Fruit fly (Drosophila melanogaster): ENCODE data around the gene RpS4.

Gene RpS4

dm6 chr3L:13006490-13006889, 35.1 kb upstream of the RpS4 start, which contains the start of gene CG11263 (continued):
- TF ChIP-seq CG15073 (GFP tag; optimal IDR thresholded peaks at IDR 0.05) = no peak
- no peak for TF ChIP-seq Adf1 (GFP tag; IDR thresholded peaks at IDR 0.05)
- peak; percentile 69 for TF ChIP-seq CG15514 (GFP tag; optimal IDR thresholded peaks at IDR 0.05)
- TF ChIP-seq Ets65A (GFP tag) = peak; percentile 96
- TF ChIP-seq CG3065 (GFP tag; optimal IDR thresholded peaks at IDR 0.05) = peak; percentile 77
- no peak for TF ChIP-seq CG1233 (GFP tag; optimal IDR thresholded peaks at IDR 0.05)
- peak; percentile 41 for TF ChIP-seq trem (tag; optimal IDR thresholded peaks at IDR 0.05)
- TF ChIP-seq pb (GFP tag; optimal IDR thresholded peaks at IDR 0.05) = no peak
- no peak for TF ChIP-seq bowl (GFP tag; IDR thresholded peaks at IDR 0.05)
- no peak for TF ChIP-seq sens-2 (GFP tag; IDR thresholded peaks at IDR 0.05)
- peak; percentile 19 for TF ChIP-seq Mad (GFP tag; optimal IDR thresholded peaks at IDR 0.05)
- TF ChIP-seq Sry-β (GFP tag; optimal IDR thresholded peaks at IDR 0.05) = no peak
- peak; percentile 21 for TF ChIP-seq psq (GFP tag; optimal IDR thresholded peaks at IDR 0.05)
- peak; percentile 68 for TF ChIP-seq sisA (GFP tag; IDR thresholded peaks at IDR 0.05)
- TF ChIP-seq twi (tag; optimal IDR thresholded peaks at IDR 0.05) = no peak
- no peak for TF ChIP-seq CG4707 (GFP tag; optimal IDR thresholded peaks at IDR 0.05)
- TF ChIP-seq p53 (GFP tag; optimal IDR thresholded peaks at IDR 0.05) = peak; percentile 29
- TF ChIP-seq HmgZ (tag; optimal IDR thresholded peaks at IDR 0.05) = peak; percentile 7
- no peak for TF ChIP-seq CG6765 (GFP tag; optimal IDR thresholded peaks at IDR 0.05)
- no peak for TF ChIP-seq ara (GFP tag; IDR thresholded peaks at IDR 0.05)
- peak; percentile 57 for TF ChIP-seq sob (GFP tag; IDR thresholded peaks at IDR 0.05)
- TF ChIP-seq CG10366 (GFP tag; IDR thresholded peaks at IDR 0.05) = peak; percentile 18; the same call in 1 of the 2 replicates
- TF ChIP-seq CG11695 (GFP tag; IDR thresholded peaks at IDR 0.05) = peak; percentile 26; the same call in 1 of the 3 replicates
- peak; percentile 12 for TF ChIP-seq gcm2 (GFP tag; optimal IDR thresholded peaks at IDR 0.05)
- no peak for TF ChIP-seq CG14710 (tag; optimal IDR thresholded peaks at IDR 0.05)
- TF ChIP-seq ftz-f1 (GFP tag; optimal IDR thresholded peaks at IDR 0.05) = no peak
- TF ChIP-seq Dll (GFP tag; IDR thresholded peaks at IDR 0.05; ENCODE audit: partially characterized antibody) = peak; percentile 86
- peak; percentile 89 for TF ChIP-seq CG13287 (GFP tag; IDR thresholded peaks at IDR 0.05; ENCODE audit: partially characterized antibody)
- peak; percentile 88 for TF ChIP-seq HLH4C (GFP tag; IDR thresholded peaks at IDR 0.05; ENCODE audit: partially characterized antibody)
- no peak for TF ChIP-seq CG9437 (GFP tag; optimal IDR thresholded peaks at IDR 0.05)
- TF ChIP-seq CG33557 (GFP tag; optimal IDR thresholded peaks at IDR 0.05) = no peak
- TF ChIP-seq CG1529 (GFP tag; optimal IDR thresholded peaks at IDR 0.05) = no peak
- TF ChIP-seq Antp (GFP tag; optimal IDR thresholded peaks at IDR 0.05) = peak; percentile 67
- TF ChIP-seq C15 (GFP tag; IDR thresholded peaks at IDR 0.05) = no peak
- TF ChIP-seq Dad (GFP tag; optimal IDR thresholded peaks at IDR 0.05) = peak; percentile 25
- no peak for TF ChIP-seq Ravus (GFP tag; IDR thresholded peaks at IDR 0.05)
- peak; percentile 75 for TF ChIP-seq vnd (GFP tag; IDR thresholded peaks at IDR 0.05; ENCODE audit: partially characterized antibody)
- TF ChIP-seq CG7372 (GFP tag; IDR thresholded peaks at IDR 0.05) = no peak
- TF ChIP-seq ato (GFP tag; IDR thresholded peaks at IDR 0.05; ENCODE audit: partially characterized antibody) = peak; percentile 90
- peak; percentile 11 for TF ChIP-seq CG12744 (GFP tag; optimal IDR thresholded peaks at IDR 0.05)
- TF ChIP-seq bab2 (GFP tag; optimal IDR thresholded peaks at IDR 0.05) = peak; percentile 50
- peak; percentile 1 for TF ChIP-seq CG6683 (GFP tag; optimal IDR thresholded peaks at IDR 0.05)
- TF ChIP-seq ash1 (GFP tag; optimal IDR thresholded peaks at IDR 0.05) = no peak
- TF ChIP-seq CoRest (tag; optimal IDR thresholded peaks at IDR 0.05) = peak; percentile 61
- no peak for TF ChIP-seq Poxn (GFP tag; IDR thresholded peaks at IDR 0.05)
- TF ChIP-seq TFAM (GFP tag; optimal IDR thresholded peaks at IDR 0.05) = no peak
- TF ChIP-seq CG12104 (GFP tag; optimal IDR thresholded peaks at IDR 0.05) = no peak
- TF ChIP-seq GATAe (GFP tag; conservative IDR thresholded peaks at IDR 0.05) = no peak
- peak; percentile 28 for TF ChIP-seq CG3281 (GFP tag; optimal IDR thresholded peaks at IDR 0.05)
- no peak for TF ChIP-seq gcm (GFP tag; optimal IDR thresholded peaks at IDR 0.05)
- TF ChIP-seq CG17361 (GFP tag; IDR thresholded peaks at IDR 0.05) = peak; percentile 37; the same call in 1 of the 3 replicates
- no peak for TF ChIP-seq CG4282 (GFP tag; optimal IDR thresholded peaks at IDR 0.05)
